Worm (Caenorhabditis elegans): ENCODE data around the gene clec-4.

ce11 chrII:12606108-12606507 lies 25.2 kb upstream of the clec-4 start:
- TF ChIP-seq lin-39 (tag; optimal IDR thresholded peaks at IDR 0.05) (no peak), snpc-4 (tag; optimal IDR thresholded peaks at IDR 0.05) (no peak), ztf-11 (tag; optimal IDR thresholded peaks at IDR 0.05) (no peak), aha-1 (tag; optimal IDR thresholded peaks at IDR 0.05) (no peak), lin-13 (GFP tag; optimal IDR thresholded peaks at IDR 0.05) (no peak), tbx-2 (tag; optimal IDR thresholded peaks at IDR 0.05) (no peak), skn-1 (tag; optimal IDR thresholded peaks at IDR 0.05) (no peak)

Measured in whole organism, L1 larva.